Worm (Caenorhabditis elegans) whole organism, young adult: Measurements from ENCODE around the gene srh-21.

Source experiments
- D2030.7 ChIP-seq: fragments of 200-800 bp; sonication (Bioruptor generic); IDR thresholded peaks from 2 replicates; pipeline ENCODE4 v1.3.6; 2022; ENCODE audit warnings: missing genetic modification reagents, missing genetic modification characterization, missing compliant biosample characterization
- F22D6.2 ChIP-seq: sonication (generic microtip); optimal IDR thresholded peaks from 2 replicates; lab custom pipeline; 2016; ENCODE audit warnings: mild to moderate bottlenecking, missing genetic modification characterization, missing compliant biosample characterization
- F33H1.4 ChIP-seq: fragments of 200-800 bp; sonication (Bioruptor generic); IDR thresholded peaks from 2 replicates; pipeline ENCODE4 v1.3.6; 2022; ENCODE audit warnings: missing genetic modification reagents, missing genetic modification characterization, missing compliant biosample characterization
- F37B4.10 ChIP-seq: fragments of 200-800 bp; sonication (Bioruptor generic); IDR thresholded peaks from 2 replicates; pipeline ENCODE4 v1.3.6; 2022; ENCODE audit warnings: missing genetic modification characterization, missing compliant biosample characterization
- F39B2.1 ChIP-seq: fragments of 200-800 bp; sonication (Bioruptor generic); IDR thresholded peaks from 2 replicates; pipeline ENCODE4 v1.3.6; 2022; ENCODE audit warnings: missing genetic modification reagents, missing genetic modification characterization, missing compliant biosample characterization
- F52B5.7 ChIP-seq: sonication (generic microtip); optimal IDR thresholded peaks from 2 replicates; lab custom pipeline; 2016; ENCODE audit warnings: mild to moderate bottlenecking, missing genetic modification characterization, missing compliant biosample characterization
- Y79H2A.3 ChIP-seq: fragments of 200-800 bp; sonication (Bioruptor generic); conservative IDR thresholded peaks from 2 replicates; pipeline ENCODE4 v1.3.6; 2022; ENCODE audit warnings: missing genetic modification reagents, missing genetic modification characterization, missing compliant biosample characterization
- ZK185.1 ChIP-seq: sonication (generic microtip); optimal IDR thresholded peaks from 2 replicates; lab custom pipeline; 2016; ENCODE audit warnings: mild to moderate bottlenecking, missing genetic modification characterization, missing compliant biosample characterization; ENCODE audit not compliant: poor library complexity, severe bottlenecking
- aptf-3 ChIP-seq: fragments of 200-800 bp; sonication (Bioruptor generic); IDR thresholded peaks from 2 replicates; pipeline ENCODE4 v1.3.6; 2022; ENCODE audit warnings: missing genetic modification characterization, missing compliant biosample characterization
- attf-5 ChIP-seq: fragments of 200-800 bp; sonication (Bioruptor generic); optimal IDR thresholded peaks from 2 replicates; lab custom pipeline; 2018; ENCODE audit warnings: mild to moderate bottlenecking, missing genetic modification characterization, missing compliant biosample characterization
- bed-1 ChIP-seq: fragments of 200-800 bp; sonication (Bioruptor generic); IDR thresholded peaks from 2 replicates; pipeline ENCODE4 v1.3.6; 2022; ENCODE audit warnings: missing genetic modification reagents, missing genetic modification characterization, missing compliant biosample characterization
- ccch-3 ChIP-seq: fragments of 200-800 bp; sonication (Bioruptor generic); optimal IDR thresholded peaks from 2 replicates; lab custom pipeline; 2018; ENCODE audit warnings: mild to moderate bottlenecking, missing genetic modification characterization, missing compliant biosample characterization
- cebp-1 ChIP-seq, 2 experiments: fragments of 200-800 bp in 1 of 2; sonication (Bioruptor generic) in 1 of 2; sonication (generic microtip) in 1 of 2; IDR thresholded peaks in 1 of 2; optimal IDR thresholded peaks in 1 of 2; 2 replicates each; pipeline versions ENCODE4 v1.3.6 to Lab custom; 2017 to 2022; ENCODE audit warnings: missing compliant biosample characterization in 2 of 2, missing genetic modification characterization in 2 of 2, mild to moderate bottlenecking in 1 of 2, missing genetic modification reagents in 1 of 2, moderate library complexity in 1 of 2
- cebp-2 ChIP-seq: fragments of 200-800 bp; sonication (Bioruptor generic); IDR thresholded peaks from 2 replicates; pipeline ENCODE4 v1.3.6; 2022; ENCODE audit warnings: missing genetic modification characterization, missing compliant biosample characterization
- ceh-27 ChIP-seq: fragments of 200-800 bp; sonication (Bioruptor generic); optimal IDR thresholded peaks from 2 replicates; lab custom pipeline; 2018; ENCODE audit warnings: mild to moderate bottlenecking, missing genetic modification characterization, moderate library complexity, missing compliant biosample characterization
- chd-7 ChIP-seq: sonication (generic microtip); optimal IDR thresholded peaks from 2 replicates; lab custom pipeline; 2016; ENCODE audit warnings: mild to moderate bottlenecking, missing genetic modification characterization, moderate library complexity, missing compliant biosample characterization
- die-1 ChIP-seq: sonication (generic microtip); optimal IDR thresholded peaks from 2 replicates; lab custom pipeline; 2016; ENCODE audit warnings: missing genotype, mild to moderate bottlenecking, missing genetic modification characterization, missing compliant biosample characterization
- dox-1 ChIP-seq: fragments of 200-800 bp; sonication (Bioruptor generic); IDR thresholded peaks from 2 replicates; pipeline ENCODE4 v1.3.6; 2022; ENCODE audit warnings: missing genetic modification reagents, missing genetic modification characterization, missing compliant biosample characterization
- dpff-1 ChIP-seq: sonication (generic microtip); optimal IDR thresholded peaks from 2 replicates; lab custom pipeline; 2017; ENCODE audit warnings: mild to moderate bottlenecking, missing genetic modification characterization, missing compliant biosample characterization
- efl-1 ChIP-seq: fragments of 150-350 bp; optimal IDR thresholded peaks from 2 replicates; lab custom pipeline; 2014; ENCODE audit warnings: missing biosample characterization, missing genetic modification reagents, missing genetic modification characterization
- egl-18 ChIP-seq: fragments of 200-800 bp; sonication (Bioruptor generic); IDR thresholded peaks from 2 replicates; pipeline ENCODE4 v1.3.6; 2022; ENCODE audit warnings: missing genetic modification reagents, missing genetic modification characterization, missing compliant biosample characterization
- egl-44 ChIP-seq: fragments of 200-800 bp; sonication (Bioruptor generic); IDR thresholded peaks from 2 replicates; pipeline ENCODE4 v1.3.6; 2022; ENCODE audit warnings: missing genetic modification reagents, missing genetic modification characterization, missing compliant biosample characterization
- egrh-3 ChIP-seq: fragments of 200-800 bp; sonication (Bioruptor generic); IDR thresholded peaks from 2 replicates; pipeline ENCODE4 v1.3.6; 2022; ENCODE audit warnings: missing genetic modification reagents, missing genetic modification characterization, missing compliant biosample characterization
- ekl-4 ChIP-seq: fragments of 200-800 bp; sonication (Bioruptor generic); IDR thresholded peaks from 2 replicates; pipeline ENCODE4 v1.3.6; 2022; ENCODE audit warnings: missing genetic modification reagents, missing genetic modification characterization, missing compliant biosample characterization
- ets-4 ChIP-seq: fragments of 200-800 bp; sonication (Bioruptor generic); optimal IDR thresholded peaks from 2 replicates; lab custom pipeline; 2018; ENCODE audit warnings: mild to moderate bottlenecking, missing genetic modification characterization, missing compliant biosample characterization
- hlh-12 ChIP-seq: sonication (generic microtip); optimal IDR thresholded peaks from 2 replicates; lab custom pipeline; 2016; ENCODE audit warnings: missing genetic modification characterization, missing compliant biosample characterization
- hmg-1.2 ChIP-seq: fragments of 200-800 bp; sonication (Bioruptor generic); IDR thresholded peaks from 2 replicates; pipeline ENCODE4 v1.3.6; 2022; ENCODE audit warnings: missing genetic modification reagents, missing genetic modification characterization, missing compliant biosample characterization
- let-526 ChIP-seq: fragments of 200-800 bp; sonication (Bioruptor generic); IDR thresholded peaks from 2 replicates; pipeline ENCODE4 v1.3.6; 2022; ENCODE audit warnings: missing genetic modification reagents, missing genetic modification characterization, missing compliant biosample characterization
- madf-10 ChIP-seq: sonication (generic microtip); optimal IDR thresholded peaks from 2 replicates; lab custom pipeline; 2016; ENCODE audit warnings: mild to moderate bottlenecking, missing genetic modification characterization, missing compliant biosample characterization
- madf-3 ChIP-seq: fragments of 200-800 bp; sonication (Bioruptor generic); IDR thresholded peaks from 2 replicates; pipeline ENCODE4 v1.3.6; 2022; ENCODE audit warnings: missing genetic modification reagents, missing genetic modification characterization, missing compliant biosample characterization
- madf-6 ChIP-seq: fragments of 200-800 bp; sonication (Bioruptor generic); IDR thresholded peaks from 2 replicates; pipeline ENCODE4 v1.3.6; 2022; ENCODE audit warnings: missing genetic modification reagents, missing genetic modification characterization, missing compliant biosample characterization
- madf-8 ChIP-seq: fragments of 200-800 bp; sonication (Bioruptor generic); conservative IDR thresholded peaks from 2 replicates; pipeline ENCODE4 v1.3.6; 2022; ENCODE audit warnings: missing genetic modification reagents, missing genetic modification characterization, missing compliant biosample characterization
- mel-28 ChIP-seq: sonication (generic microtip); optimal IDR thresholded peaks from 2 replicates; lab custom pipeline; 2016; ENCODE audit warnings: borderline replicate concordance, mild to moderate bottlenecking, missing genetic modification characterization, missing compliant biosample characterization
- mes-4 ChIP-seq: sonication (generic microtip); optimal IDR thresholded peaks from 2 replicates; lab custom pipeline; 2016; ENCODE audit warnings: missing genotype, missing genetic modification characterization, missing compliant biosample characterization
- nhr-179 ChIP-seq: sonication (generic microtip); optimal IDR thresholded peaks from 2 replicates; lab custom pipeline; 2016; ENCODE audit warnings: mild to moderate bottlenecking, missing genetic modification characterization, missing compliant biosample characterization
- pha-4 ChIP-seq: fragments of 150-350 bp; sonication (generic microtip); optimal IDR thresholded peaks from 2 replicates; lab custom pipeline; 2014; ENCODE audit warnings: missing biosample characterization, missing genetic modification reagents, missing genetic modification characterization
- rcor-1 ChIP-seq: fragments of 200-800 bp; sonication (Bioruptor generic); IDR thresholded peaks from 2 replicates; pipeline ENCODE4 v1.3.6; 2022; ENCODE audit warnings: missing genetic modification reagents, missing genetic modification characterization, missing compliant biosample characterization
- snpc-1.3 ChIP-seq: sonication (generic microtip); optimal IDR thresholded peaks from 2 replicates; lab custom pipeline; 2017; ENCODE audit warnings: missing genetic modification characterization, mild to moderate bottlenecking, missing compliant biosample characterization, antibody characterized with exemption, moderate library complexity, missing genotype, missing genetic modification reagents; ENCODE audit not compliant: insufficient read depth
- snpc-4 ChIP-seq, 5 experiments: fragments of 150-350 bp in 1 of 5; sonication (generic microtip) in 4 of 5; optimal IDR thresholded peaks; 2 replicates each; lab custom pipeline; 2014 to 2018; ENCODE audit warnings: missing genetic modification characterization in 5 of 5, missing biosample characterization in 3 of 5, antibody characterized with exemption in 2 of 5, mild to moderate bottlenecking in 2 of 5, missing compliant biosample characterization in 2 of 5, missing genotype in 2 of 5, moderate library complexity in 2 of 5, missing genetic modification reagents in 1 of 5
- sptf-2 ChIP-seq: fragments of 200-800 bp; sonication (Bioruptor generic); optimal IDR thresholded peaks from 2 replicates; lab custom pipeline; 2018; ENCODE audit warnings: mild to moderate bottlenecking, missing genetic modification characterization, missing compliant biosample characterization
- tbp1 ChIP-seq: fragments of 200-800 bp; sonication (Bioruptor generic); optimal IDR thresholded peaks from 2 replicates; lab custom pipeline; 2018; ENCODE audit warnings: mild to moderate bottlenecking, missing genetic modification characterization, missing compliant biosample characterization
- zfh-2 ChIP-seq: fragments of 200-800 bp; sonication (Bioruptor generic); conservative IDR thresholded peaks from 2 replicates; pipeline ENCODE4 v1.3.6; 2022; ENCODE audit warnings: missing genetic modification reagents, missing genetic modification characterization, missing compliant biosample characterization
- ztf-18 ChIP-seq: sonication (generic microtip); optimal IDR thresholded peaks from 2 replicates; lab custom pipeline; 2016; ENCODE audit warnings: missing genotype, mild to moderate bottlenecking, missing genetic modification characterization, missing compliant biosample characterization
- ztf-25 ChIP-seq: fragments of 200-800 bp; sonication (Bioruptor generic); IDR thresholded peaks from 2 replicates; pipeline ENCODE4 v1.3.6; 2022; ENCODE audit warnings: missing genetic modification reagents, missing genetic modification characterization, missing compliant biosample characterization
- ztf-28 ChIP-seq: fragments of 200-800 bp; sonication (Bioruptor generic); IDR thresholded peaks from 2 replicates; pipeline ENCODE4 v1.3.6; 2022; ENCODE audit warnings: missing genetic modification reagents, missing genetic modification characterization, missing compliant biosample characterization
- ztf-3 ChIP-seq: fragments of 200-800 bp; sonication (Bioruptor generic); optimal IDR thresholded peaks from 2 replicates; lab custom pipeline; 2018; ENCODE audit warnings: mild to moderate bottlenecking, missing genetic modification characterization, missing compliant biosample characterization
- ztf-6 ChIP-seq: fragments of 200-800 bp; sonication (Bioruptor generic); IDR thresholded peaks from 2 replicates; pipeline ENCODE4 v1.3.6; 2022; ENCODE audit warnings: missing genetic modification reagents, missing genetic modification characterization, missing compliant biosample characterization

The srh-21 gene

DNA sequence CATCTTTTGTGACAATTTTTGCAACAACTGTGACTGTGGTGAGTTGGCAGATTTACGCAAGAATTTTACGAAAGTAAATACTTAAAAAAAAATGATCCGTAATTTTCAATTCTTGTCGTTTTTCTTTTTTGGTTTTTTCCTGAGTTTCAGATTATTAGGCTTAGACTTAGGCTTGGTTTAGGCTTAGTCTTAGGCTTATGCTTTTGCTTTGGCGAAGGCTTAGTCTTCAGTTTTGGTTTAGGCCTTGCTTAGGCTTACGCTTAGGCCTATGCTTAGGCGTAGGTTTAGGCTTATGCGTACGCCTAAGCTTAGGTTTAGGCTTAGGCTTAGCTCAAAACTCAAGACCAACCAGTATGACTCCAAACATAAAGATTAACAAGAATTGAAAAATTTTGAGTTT lies 31.1 kb downstream of the srh-21 start:
- no peak for TF ChIP-seq ztf-6 (GFP tag; lab: Robert Waterston, UW)
- no peak for TF ChIP-seq Y79H2A.3 (GFP tag; lab: Robert Waterston, UW)
- no peak for TF ChIP-seq ztf-18 (tag; lab: Kevin White, UChicago)
- TF ChIP-seq egl-18 (GFP tag; lab: Robert Waterston, UW): no peak
- no peak for TF ChIP-seq mel-28 (tag; lab: Kevin White, UChicago)
- TF ChIP-seq snpc-4 (GFP tag; optimal IDR thresholded peaks at IDR 0.05; lab: Kevin White, UChicago): no peak
- TF ChIP-seq snpc-4 (tag; optimal IDR thresholded peaks at IDR 0.05; lab: Kevin White, UChicago): no peak
- TF ChIP-seq chd-7 (tag; lab: Kevin White, UChicago): no peak
- no peak for TF ChIP-seq F52B5.7 (tag; lab: Kevin White, UChicago)
- TF ChIP-seq cebp-2 (GFP tag; lab: Robert Waterston, UW): no peak
- no peak for TF ChIP-seq F22D6.2
- no peak for TF ChIP-seq ztf-28 (GFP tag; lab: Robert Waterston, UW)
- no peak for TF ChIP-seq nhr-179 (tag; lab: Kevin White, UChicago)
- no peak for TF ChIP-seq madf-10
- no peak for TF ChIP-seq hmg-1.2 (GFP tag; lab: Robert Waterston, UW)
- no peak for TF ChIP-seq F39B2.1 (GFP tag; lab: Robert Waterston, UW)
- TF ChIP-seq die-1 (tag; lab: Kevin White, UChicago): no peak
- no peak for TF ChIP-seq hlh-12
- no peak for TF ChIP-seq ZK185.1 (tag; lab: Kevin White, UChicago)
- no peak for TF ChIP-seq D2030.7 (GFP tag; lab: Robert Waterston, UW)

DNA sequence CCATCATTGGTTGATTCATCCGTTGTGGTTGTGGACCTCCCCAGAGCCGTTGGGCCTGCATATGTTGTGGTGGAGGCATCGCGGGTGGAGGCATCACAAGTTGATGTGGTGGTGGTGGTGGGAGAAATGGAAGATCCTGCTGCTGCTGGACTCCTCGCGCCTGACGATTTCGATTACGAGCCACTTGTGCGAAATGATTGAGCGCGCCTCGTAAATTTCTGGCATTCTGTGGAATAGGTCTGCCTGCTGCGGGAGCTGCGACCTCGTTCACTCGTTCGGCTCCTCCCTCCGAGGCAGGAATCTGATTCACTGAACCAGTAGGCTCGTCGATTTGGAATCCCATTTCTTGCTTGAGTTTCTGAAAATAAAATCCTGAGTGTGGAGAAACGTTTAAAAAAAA lies 34.2 kb downstream of the srh-21 start:
- no peak for TF ChIP-seq snpc-1.3 (tag; lab: Kevin White, UChicago)
- TF ChIP-seq madf-3: no peak
- TF ChIP-seq ets-4 (GFP tag; lab: Kevin White, UChicago): no peak
- no peak for TF ChIP-seq ztf-18 (tag; lab: Kevin White, UChicago)
- TF ChIP-seq zfh-2 (GFP tag; lab: Robert Waterston, UW): peak; percentile 65
- TF ChIP-seq dpff-1 (tag; lab: Kevin White, UChicago): no peak
- TF ChIP-seq cebp-2 (GFP tag; lab: Robert Waterston, UW): no peak
- no peak for TF ChIP-seq ekl-4 (GFP tag; lab: Robert Waterston, UW)
- TF ChIP-seq F33H1.4: no peak
- TF ChIP-seq efl-1 (GFP tag; lab: Kevin White, UChicago): no peak
- peak; percentile 5; the same call in 1 of the 2 replicates for TF ChIP-seq egrh-3 (GFP tag; lab: Robert Waterston, UW)
- no peak for TF ChIP-seq tbp1 (GFP tag; lab: Kevin White, UChicago)
- TF ChIP-seq mes-4 (tag; lab: Kevin White, UChicago): no peak
- no peak for TF ChIP-seq pha-4 (tag; lab: Kevin White, UChicago)
- TF ChIP-seq ceh-27 (GFP tag; lab: Kevin White, UChicago): no peak
- no peak for TF ChIP-seq aptf-3
- TF ChIP-seq sptf-2 (GFP tag; lab: Kevin White, UChicago): no peak
- TF ChIP-seq bed-1 (GFP tag; lab: Robert Waterston, UW): no peak
- TF ChIP-seq let-526 (GFP tag; lab: Robert Waterston, UW): no peak
- TF ChIP-seq attf-5: no peak
- TF ChIP-seq F37B4.10: no peak
- TF ChIP-seq egl-44: no peak
- TF ChIP-seq ccch-3 (GFP tag; lab: Kevin White, UChicago): no peak
- no peak for TF ChIP-seq cebp-1 (GFP tag; IDR thresholded peaks at IDR 0.05; lab: Robert Waterston, UW)
- TF ChIP-seq cebp-1 (tag; optimal IDR thresholded peaks at IDR 0.05; lab: Kevin White, UChicago): no peak
- no peak for TF ChIP-seq madf-6 (GFP tag; lab: Robert Waterston, UW)
- TF ChIP-seq ztf-25: no peak
- TF ChIP-seq ztf-3 (GFP tag; lab: Kevin White, UChicago): no peak
- TF ChIP-seq rcor-1 (GFP tag; lab: Robert Waterston, UW): no peak
- TF ChIP-seq dox-1 (GFP tag; lab: Robert Waterston, UW): 0 out of 2 replicates have a peak, but pooled peaks have one; percentile 16
- TF ChIP-seq hmg-1.2 (GFP tag; lab: Robert Waterston, UW): no peak
- TF ChIP-seq madf-8: no peak
